Worm (Caenorhabditis elegans): Measurements from ENCODE around the gene Y49E10.29.

Y49E10.29 gene

ce11 chrIII:12499245-12499644 lies 30.3 kb downstream of the Y49E10.29 start, which contains the start of gene sql-1 (continued):
- TF ChIP-seq lir-1 (GFP tag; conservative IDR thresholded peaks at IDR 0.05) (no peak), Y56A3A.18 (GFP tag; IDR thresholded peaks at IDR 0.05) (no peak), nhr-179 (tag; optimal IDR thresholded peaks at IDR 0.05) (no peak), Y53G8AR.9 (GFP tag; conservative IDR thresholded peaks at IDR 0.05) (peak; percentile 83), pbrm-1 (GFP tag; IDR thresholded peaks at IDR 0.05) (no peak), ceh-91 (GFP tag; IDR thresholded peaks at IDR 0.05) (no peak), ztf-28 (GFP tag; IDR thresholded peaks at IDR 0.05) (no peak), madf-6 (GFP tag; IDR thresholded peaks at IDR 0.05) (peak; percentile 65; the same call in 1 of the 2 replicates), Y95B8A.8 (GFP tag; IDR thresholded peaks at IDR 0.05) (no peak), ztf-22 (GFP tag; optimal IDR thresholded peaks at IDR 0.05) (no peak), let-526 (GFP tag; IDR thresholded peaks at IDR 0.05) (no peak), ztf-25 (GFP tag; IDR thresholded peaks at IDR 0.05) (no peak), sea-2 (GFP tag; IDR thresholded peaks at IDR 0.05) (no peak), B0336.3 (GFP tag; IDR thresholded peaks at IDR 0.05) (peak; percentile 28; the same call in 1 of the 2 replicates), ama-1 (optimal IDR thresholded peaks at IDR 0.05) (no peak), ama-1 (GFP tag; optimal IDR thresholded peaks at IDR 0.05) (peak; percentile 26 to 84), B0019.2 (GFP tag; conservative IDR thresholded peaks at IDR 0.05) (0 out of 2 replicates have a peak, but pooled peaks have one; percentile 17), atf-7 (tag; optimal IDR thresholded peaks at IDR 0.05) (no peak), tbx-9 (tag; optimal IDR thresholded peaks at IDR 0.05; ENCODE audit: borderline replicate concordance) (no peak), aptf-2 (GFP tag; conservative IDR thresholded peaks at IDR 0.05) (no peak), mes-4 (tag; optimal IDR thresholded peaks at IDR 0.05) (peak; percentile 41), ceh-100 (GFP tag; IDR thresholded peaks at IDR 0.05) (0 out of 2 replicates have a peak, but pooled peaks have one; percentile 31), nhr-120 (GFP tag; IDR thresholded peaks at IDR 0.05) (no peak), hrde-1 (tag; optimal IDR thresholded peaks at IDR 0.05; ENCODE audit: borderline replicate concordance) (peak; percentile 92), madf-10 (tag; optimal IDR thresholded peaks at IDR 0.05) (no peak), dpl-1 (GFP tag; optimal IDR thresholded peaks at IDR 0.05) (no peak), F49E8.2 (tag; optimal IDR thresholded peaks at IDR 0.05; ENCODE audit: insufficient read depth) (peak; percentile 86), lsy-27 (tag; optimal IDR thresholded peaks at IDR 0.05; ENCODE audit: borderline replicate concordance, insufficient read depth) (no peak), F52B5.7 (tag; optimal IDR thresholded peaks at IDR 0.05) (peak; percentile 73), ZK185.1 (tag; optimal IDR thresholded peaks at IDR 0.05; ENCODE audit: poor library complexity, severe bottlenecking) (no peak), ztf-6 (GFP tag; IDR thresholded peaks at IDR 0.05) (no peak), snpc-4 (GFP tag; optimal IDR thresholded peaks at IDR 0.05) (no peak), snpc-4 (tag; optimal IDR thresholded peaks at IDR 0.05) (peak in 1 of 4 experiments; percentile 22), gei-17 (GFP tag; optimal IDR thresholded peaks at IDR 0.05) (no peak), lin-26 (GFP tag; IDR thresholded peaks at IDR 0.05) (no peak), mel-28 (tag; optimal IDR thresholded peaks at IDR 0.05; ENCODE audit: borderline replicate concordance) (no peak), efl-1 (GFP tag; optimal IDR thresholded peaks at IDR 0.05) (no peak), snpc-1.3 (tag; optimal IDR thresholded peaks at IDR 0.05; ENCODE audit: insufficient read depth) (peak; percentile 60), ceh-79 (tag; optimal IDR thresholded peaks at IDR 0.05) (peak; percentile 30), madf-3 (GFP tag; IDR thresholded peaks at IDR 0.05) (no peak), T26A5.8 (tag; optimal IDR thresholded peaks at IDR 0.05) (peak; percentile 67), bed-1 (GFP tag; IDR thresholded peaks at IDR 0.05) (no peak), cebp-1 (GFP tag; IDR thresholded peaks at IDR 0.05) (no peak), cebp-1 (tag; optimal IDR thresholded peaks at IDR 0.05) (peak; percentile 66), unc-62 (GFP tag; optimal IDR thresholded peaks at IDR 0.05) (no peak), C06A6.2 (GFP tag; conservative IDR thresholded peaks at IDR 0.05) (no peak), zfh-2 (GFP tag; conservative IDR thresholded peaks at IDR 0.05) (no peak), mxl-1 (tag; optimal IDR thresholded peaks at IDR 0.05) (peak; percentile 28), F37B4.10 (GFP tag; IDR thresholded peaks at IDR 0.05) (no peak), zim-3 (tag; optimal IDR thresholded peaks at IDR 0.05) (peak; percentile 37)
